Worm (Caenorhabditis elegans) whole organism, L1 larva: Measurements from ENCODE around the gene ipla-1.

ENCODE experiments used
- hpl-2 ChIP-seq: fragments of 150-350 bp; optimal IDR thresholded peaks from 2 replicates; lab custom pipeline; 2014; ENCODE audit warnings: missing biosample characterization, missing genetic modification reagents, missing genetic modification characterization
- nhr-20 ChIP-seq: sonication (generic microtip); optimal IDR thresholded peaks from 2 replicates; lab custom pipeline; 2016; ENCODE audit warnings: mild to moderate bottlenecking, missing genetic modification characterization, missing compliant biosample characterization
- pqm-1 ChIP-seq: sonication (generic microtip); optimal IDR thresholded peaks from 3 replicates; lab custom pipeline; 2017; ENCODE audit warnings: missing biosample characterization, missing genetic modification characterization

- no peak for TF ChIP-seq nhr-20 (tag; lab: Kevin White, UChicago)
- no peak for TF ChIP-seq pqm-1 (tag; lab: Kevin White, UChicago)
- TF ChIP-seq hpl-2 (GFP tag; lab: Kevin White, UChicago), result no peak
These were observed 3.7 kb downstream of the ipla-1 start for ce11 chrII:4597441-4597840.
